Fruit fly (Drosophila melanogaster) S2 (cell line): ENCODE measurements around the gene HLH3B.

ENCODE experiments used
- CG8478 ChIP-seq: fragments of >200 bp; optimal IDR thresholded peaks from 2 replicates; lab custom pipeline; 2018
- CTCF ChIP-seq, 2 experiments: fragments of >200 bp; optimal IDR thresholded peaks; 2 replicates each; lab custom pipeline; 2018

- no peak for TF ChIP-seq CTCF (optimal IDR thresholded peaks at IDR 0.05; lab: Kevin White, UChicago)
- TF ChIP-seq CG8478, result no peak
Measured at dm6 chrX:2652124-2652923, 29.2 kb downstream of the HLH3B start.
